Fruit fly (Drosophila melanogaster) whole organism, embryonic: ENCODE measurements around the gene Capr.
A peak's percentile ranks its signal among the peaks of the same experiment; 100 is the strongest.

ENCODE experiments used
- Atf3 ChIP-seq: fragments of 200-800 bp; sonication (Bioruptor generic); optimal IDR thresholded peaks from 3 replicates; lab custom pipeline; 2016; ENCODE audit warnings: missing biosample characterization, missing genetic modification characterization
- B-H2 ChIP-seq: fragments of 200-800 bp; sonication (Bioruptor generic); optimal IDR thresholded peaks from 2 replicates; lab custom pipeline; 2018; ENCODE audit warnings: missing biosample characterization, mild to moderate bottlenecking, missing genetic modification characterization
- Blimp-1 ChIP-seq: fragments of 200-800 bp; sonication (Bioruptor generic); optimal IDR thresholded peaks from 3 replicates; lab custom pipeline; 2018; ENCODE audit warnings: missing biosample characterization, missing genetic modification characterization, mild to moderate bottlenecking, moderate library complexity, missing genetic modification reagents
- CG10209 ChIP-seq: fragments of 200-800 bp; sonication (Bioruptor generic); optimal IDR thresholded peaks from 3 replicates; lab custom pipeline; 2017; ENCODE audit warnings: missing biosample characterization, mild to moderate bottlenecking, missing genetic modification characterization, missing genetic modification reagents
- CG10366 ChIP-seq: fragments of 200-800 bp; sonication (Bioruptor generic); IDR thresholded peaks from 2 replicates; pipeline ENCODE4 v1.3.6; 2022; ENCODE audit warnings: missing biosample characterization, missing genetic modification characterization
- CG11085 ChIP-seq: fragments of 200-800 bp; sonication (Bioruptor generic); IDR thresholded peaks from 2 replicates; pipeline ENCODE4 v1.3.6; 2022; ENCODE audit warnings: missing biosample characterization, missing genetic modification characterization
- CG11504 ChIP-seq: fragments of 200-800 bp; sonication (Bioruptor generic); optimal IDR thresholded peaks from 3 replicates; lab custom pipeline; 2019; ENCODE audit warnings: missing biosample characterization, mild to moderate bottlenecking, missing genetic modification characterization, moderate library complexity
- CG12299 ChIP-seq: fragments of 200-800 bp; sonication (Bioruptor generic); optimal IDR thresholded peaks from 2 replicates; lab custom pipeline; 2018; ENCODE audit warnings: missing biosample characterization, mild to moderate bottlenecking, missing genetic modification characterization
- CG12769 ChIP-seq: fragments of 200-800 bp; sonication (Bioruptor generic); optimal IDR thresholded peaks from 2 replicates; lab custom pipeline; 2019; ENCODE audit warnings: missing biosample characterization, mild to moderate bottlenecking, missing genetic modification characterization, moderate library complexity
- CG13894 ChIP-seq: fragments of 200-800 bp; sonication (Bioruptor generic); optimal IDR thresholded peaks from 3 replicates; lab custom pipeline; 2018; ENCODE audit warnings: missing biosample characterization, mild to moderate bottlenecking, missing genetic modification characterization, moderate library complexity
- CG14441 ChIP-seq: fragments of 200-800 bp; sonication (Bioruptor generic); IDR thresholded peaks from 2 replicates; pipeline ENCODE4 v1.3.6; 2022; ENCODE audit warnings: missing biosample characterization, missing genetic modification characterization
- CG14667 ChIP-seq: fragments of 200-800 bp; sonication (Bioruptor generic); IDR thresholded peaks from 2 replicates; pipeline ENCODE4 v1.3.6; 2022; ENCODE audit warnings: missing biosample characterization, missing genetic modification characterization
- CG1602 ChIP-seq: fragments of 200-800 bp; sonication (Bioruptor generic); optimal IDR thresholded peaks from 3 replicates; lab custom pipeline; 2016; ENCODE audit warnings: missing biosample characterization, missing genetic modification characterization
- CG2678 ChIP-seq: fragments of 200-800 bp; sonication (Bioruptor generic); optimal IDR thresholded peaks from 3 replicates; lab custom pipeline; 2019; ENCODE audit warnings: missing biosample characterization, mild to moderate bottlenecking, missing genetic modification characterization, moderate library complexity
- CG30403 ChIP-seq: fragments of 200-800 bp; sonication (Bioruptor generic); optimal IDR thresholded peaks from 3 replicates; lab custom pipeline; 2016; ENCODE audit warnings: missing biosample characterization, missing genetic modification characterization
- CG3995 ChIP-seq: fragments of 200-800 bp; sonication (Bioruptor generic); optimal IDR thresholded peaks from 3 replicates; lab custom pipeline; 2016; ENCODE audit warnings: missing biosample characterization, missing genetic modification characterization
- CG43689 ChIP-seq: fragments of 200-800 bp; sonication (Bioruptor generic); IDR thresholded peaks from 2 replicates; pipeline ENCODE4 v1.3.6; 2022; ENCODE audit warnings: missing biosample characterization, missing genetic modification characterization
- CG4424 ChIP-seq: fragments of 200-800 bp; sonication (Bioruptor generic); optimal IDR thresholded peaks from 3 replicates; lab custom pipeline; 2016; ENCODE audit warnings: missing biosample characterization, missing genetic modification characterization
- CG6272 ChIP-seq: fragments of 200-800 bp; sonication (Bioruptor generic); IDR thresholded peaks from 2 replicates; pipeline ENCODE4 v1.3.6; 2022; ENCODE audit warnings: missing biosample characterization, missing genetic modification characterization
- CG8388 ChIP-seq: fragments of 200-800 bp; sonication (Bioruptor generic); optimal IDR thresholded peaks from 2 replicates; lab custom pipeline; 2019; ENCODE audit warnings: missing biosample characterization, mild to moderate bottlenecking, missing genetic modification characterization, moderate library complexity
- CG9817 ChIP-seq: fragments of 200-800 bp; sonication (Bioruptor generic); optimal IDR thresholded peaks from 2 replicates; lab custom pipeline; 2018; ENCODE audit warnings: missing biosample characterization, mild to moderate bottlenecking, missing genetic modification characterization, moderate library complexity
- CG9876 ChIP-seq: fragments of 200-800 bp; sonication (Bioruptor generic); optimal IDR thresholded peaks from 2 replicates; lab custom pipeline; 2016; ENCODE audit warnings: missing biosample characterization, missing genetic modification characterization
- Eip74EF ChIP-seq, 2 experiments: fragments of 200-800 bp in 1 of 2; fragments of >200 bp in 1 of 2; sonication (Bioruptor generic) in 1 of 2; optimal IDR thresholded peaks; 2 replicates each; lab custom pipeline; 2017 to 2019; ENCODE audit warnings: missing biosample characterization in 2 of 2, missing genetic modification characterization in 2 of 2, mild to moderate bottlenecking in 1 of 2, moderate library complexity in 1 of 2
- HLH4C ChIP-seq: fragments of 200-800 bp; sonication (Bioruptor generic); IDR thresholded peaks from 3 replicates; pipeline ENCODE4 v1.3.6; 2022; ENCODE audit warnings: missing biosample characterization, missing genetic modification characterization; ENCODE audit not compliant: partially characterized antibody
- Myb ChIP-seq: fragments of 200-800 bp; sonication (Bioruptor generic); optimal IDR thresholded peaks from 2 replicates; lab custom pipeline; 2016; ENCODE audit warnings: missing biosample characterization, missing genetic modification characterization
- Optix ChIP-seq: fragments of 200-800 bp; sonication (Bioruptor generic); IDR thresholded peaks from 3 replicates; pipeline ENCODE4 v1.3.6; 2022; ENCODE audit warnings: missing biosample characterization, missing genetic modification characterization
- Ravus ChIP-seq: fragments of 200-800 bp; sonication (Bioruptor generic); IDR thresholded peaks from 2 replicates; pipeline ENCODE4 v1.3.6; 2022; ENCODE audit warnings: missing biosample characterization, missing genetic modification characterization
- Stat92E ChIP-seq, 3 experiments: fragments of >200 bp in 2 of 3; fragments of 200-800 bp in 1 of 3; sonication (Bioruptor generic) in 1 of 3; optimal IDR thresholded peaks; 2 replicates each; lab custom pipeline; 2017 to 2019; ENCODE audit warnings: missing biosample characterization in 3 of 3, missing genetic modification characterization in 3 of 3, mild to moderate bottlenecking in 1 of 3, moderate library complexity in 1 of 3
- Vsx1 ChIP-seq: fragments of 200-800 bp; sonication (Bioruptor generic); optimal IDR thresholded peaks from 2 replicates; lab custom pipeline; 2017; ENCODE audit warnings: missing biosample characterization, mild to moderate bottlenecking, missing genetic modification characterization, missing genetic modification reagents
- br ChIP-seq: fragments of >200 bp; optimal IDR thresholded peaks from 2 replicates; lab custom pipeline; 2017
- corto ChIP-seq: fragments of 200-800 bp; sonication (Bioruptor generic); optimal IDR thresholded peaks from 2 replicates; lab custom pipeline; 2016; ENCODE audit warnings: missing biosample characterization, mild to moderate bottlenecking, missing genetic modification characterization, moderate library complexity
- croc ChIP-seq: fragments of 200-800 bp; sonication (Bioruptor generic); conservative IDR thresholded peaks from 3 replicates; pipeline ENCODE4 v1.3.6; 2022; ENCODE audit warnings: missing biosample characterization, missing genetic modification characterization
- crol ChIP-seq: fragments of 200-800 bp; sonication (Bioruptor generic); IDR thresholded peaks from 2 replicates; pipeline ENCODE4 v1.3.6; 2022; ENCODE audit warnings: missing biosample characterization, missing genetic modification characterization
- fu2 ChIP-seq: fragments of 200-800 bp; sonication (Bioruptor generic); optimal IDR thresholded peaks from 2 replicates; lab custom pipeline; 2016; ENCODE audit warnings: missing biosample characterization, missing genetic modification characterization
- gcm ChIP-seq: fragments of 200-800 bp; sonication (Bioruptor generic); optimal IDR thresholded peaks from 2 replicates; lab custom pipeline; 2019; ENCODE audit warnings: missing biosample characterization, mild to moderate bottlenecking, missing genetic modification characterization, moderate library complexity
- gsb-n ChIP-seq: fragments of 200-800 bp; sonication (Bioruptor generic); optimal IDR thresholded peaks from 3 replicates; lab custom pipeline; 2018; ENCODE audit warnings: missing biosample characterization, mild to moderate bottlenecking, missing genetic modification characterization
- lab ChIP-seq: fragments of 200-800 bp; sonication (Bioruptor generic); optimal IDR thresholded peaks from 3 replicates; lab custom pipeline; 2017; ENCODE audit warnings: missing biosample characterization, missing genetic modification characterization, mild to moderate bottlenecking, moderate library complexity, missing genetic modification reagents
- org-1 ChIP-seq: fragments of 200-800 bp; sonication (Bioruptor generic); optimal IDR thresholded peaks from 2 replicates; lab custom pipeline; 2017; ENCODE audit warnings: missing biosample characterization, missing genetic modification characterization
- pzg ChIP-seq: fragments of 200-800 bp; sonication (Bioruptor generic); optimal IDR thresholded peaks from 3 replicates; lab custom pipeline; 2018; ENCODE audit warnings: missing biosample characterization, mild to moderate bottlenecking, missing genetic modification characterization, moderate library complexity
- row ChIP-seq: fragments of 200-800 bp; sonication (Bioruptor generic); IDR thresholded peaks from 3 replicates; pipeline ENCODE4 v1.3.6; 2022; ENCODE audit warnings: missing biosample characterization, missing genetic modification characterization
- scrt ChIP-seq: fragments of 200-800 bp; sonication (Bioruptor generic); optimal IDR thresholded peaks from 2 replicates; lab custom pipeline; 2018; ENCODE audit warnings: missing biosample characterization, mild to moderate bottlenecking, missing genetic modification characterization, moderate library complexity
- sr ChIP-seq: fragments of 200-800 bp; sonication (Bioruptor generic); IDR thresholded peaks from 3 replicates; pipeline ENCODE4 v1.3.6; 2022; ENCODE audit warnings: missing biosample characterization, missing genetic modification characterization
- ssp ChIP-seq: fragments of 200-800 bp; sonication (Bioruptor generic); IDR thresholded peaks from 2 replicates; pipeline ENCODE4 v1.3.6; 2022; ENCODE audit warnings: missing biosample characterization, missing genetic modification characterization
- sug ChIP-seq: fragments of 200-800 bp; optimal IDR thresholded peaks from 2 replicates; lab custom pipeline; 2019; ENCODE audit warnings: missing biosample characterization, mild to moderate bottlenecking, missing genetic modification characterization, moderate library complexity
- tap ChIP-seq: fragments of 200-800 bp; optimal IDR thresholded peaks from 3 replicates; lab custom pipeline; 2019; ENCODE audit warnings: missing biosample characterization, mild to moderate bottlenecking, missing genetic modification characterization, moderate library complexity
- wek ChIP-seq: fragments of 200-800 bp; sonication (Bioruptor generic); optimal IDR thresholded peaks from 3 replicates; lab custom pipeline; 2018; ENCODE audit warnings: missing biosample characterization, mild to moderate bottlenecking, missing genetic modification characterization, moderate library complexity

The Capr gene

dm6 chr3L:18638043-18638442 lies 35.1 kb downstream of the Capr start (continued):
- TF ChIP-seq CG30403 (GFP tag; lab: Kevin White, UChicago) (no peak), fu2 (GFP tag; lab: Kevin White, UChicago) (no peak), org-1 (GFP tag; lab: Kevin White, UChicago) (no peak), Atf3 (GFP tag; lab: Kevin White, UChicago) (no peak), wek (GFP tag; lab: Kevin White, UChicago) (no peak), CG9876 (GFP tag; lab: Kevin White, UChicago) (no peak), CG6272 (GFP tag; lab: Robert Waterston, UW) (no peak), CG11085 (GFP tag; lab: Robert Waterston, UW) (no peak), Ravus (GFP tag; lab: Robert Waterston, UW) (no peak), corto (GFP tag; lab: Kevin White, UChicago) (no peak), CG8388 (GFP tag; lab: Kevin White, UChicago) (no peak), CG14667 (GFP tag; lab: Robert Waterston, UW) (no peak), CG1602 (no peak), gcm (GFP tag; lab: Kevin White, UChicago) (no peak), Myb (no peak), CG4424 (no peak), CG3995 (GFP tag; lab: Kevin White, UChicago) (no peak), ssp (GFP tag; lab: Robert Waterston, UW) (no peak), CG10209 (GFP tag; lab: Kevin White, UChicago) (no peak), gsb-n (tag; lab: Kevin White, UChicago) (no peak), br (no peak)

- no peak for TF ChIP-seq Stat92E (GFP tag; optimal IDR thresholded peaks at IDR 0.05; lab: Kevin White, UChicago)
- no peak for TF ChIP-seq br
- TF ChIP-seq CG11504 (tag; lab: Kevin White, UChicago): peak; percentile 52
- no peak for TF ChIP-seq CG12299
- peak; percentile 53 for TF ChIP-seq CG13894 (tag; lab: Kevin White, UChicago)
- TF ChIP-seq CG43689 (GFP tag; lab: Robert Waterston, UW): 0 out of 2 replicates have a peak, but pooled peaks have one; percentile 10
- no peak for TF ChIP-seq CG9817 (tag; lab: Kevin White, UChicago)
- peak; percentile 56 for TF ChIP-seq scrt (GFP tag; lab: Kevin White, UChicago)
- TF ChIP-seq tap (tag; lab: Kevin White, UChicago): no peak
- TF ChIP-seq CG12769 (tag; lab: Kevin White, UChicago): no peak
- TF ChIP-seq, all 482 proteins: peak for 4
Observed at dm6 chr3L:18637348-18637747, 35.8 kb downstream of the Capr start.

- no peak for TF ChIP-seq CG10366 (GFP tag; lab: Robert Waterston, UW)
- TF ChIP-seq crol (GFP tag; lab: Robert Waterston, UW): peak; percentile 91
Observed at dm6 chr3L:18636782-18637181, 36.3 kb downstream of the Capr start.

dm6 chr3L:18634792-18635471 lies 38.2 kb downstream of the Capr start:
- TF ChIP-seq Blimp-1 (GFP tag; lab: Kevin White, UChicago): no peak
- peak; percentile 4 for TF ChIP-seq CG11504 (tag; lab: Kevin White, UChicago)
- TF ChIP-seq croc (GFP tag; lab: Robert Waterston, UW): no peak
- peak; percentile 44 for TF ChIP-seq sug (tag; lab: Kevin White, UChicago)
- TF ChIP-seq Optix: no peak
- TF ChIP-seq lab (GFP tag; lab: Kevin White, UChicago): peak; percentile 8
- TF ChIP-seq row (GFP tag; lab: Robert Waterston, UW): peak; percentile 63
- peak in 1 of 2 experiments; percentile 10 for TF ChIP-seq Eip74EF (GFP tag; optimal IDR thresholded peaks at IDR 0.05; lab: Kevin White, UChicago)
- TF ChIP-seq B-H2 (GFP tag; lab: Kevin White, UChicago): no peak
- 0 out of 2 replicates have a peak, but pooled peaks have one; percentile 13 for TF ChIP-seq CG14441 (GFP tag; lab: Robert Waterston, UW)
- TF ChIP-seq CG2678: peak; percentile 35
- peak; percentile 85 for TF ChIP-seq Vsx1 (GFP tag; lab: Kevin White, UChicago)
- no peak for TF ChIP-seq HLH4C (GFP tag; lab: Robert Waterston, UW)
- TF ChIP-seq pzg: no peak
- no peak for TF ChIP-seq sr (GFP tag; lab: Robert Waterston, UW)
